Fruit fly (Drosophila melanogaster) whole organism, embryonic: ENCODE data around the gene mRpL27.

Experiments used
- B-H2 ChIP-seq: fragments of 200-800 bp; sonication (Bioruptor generic); optimal IDR thresholded peaks from 2 replicates; lab custom pipeline; 2018; ENCODE audit warnings: missing biosample characterization, mild to moderate bottlenecking, missing genetic modification characterization
- BEAF-32 ChIP-seq: fragments of 200-800 bp; sonication (Bioruptor generic); optimal IDR thresholded peaks from 3 replicates; lab custom pipeline; 2017; ENCODE audit warnings: missing biosample characterization, missing genetic modification characterization, mild to moderate bottlenecking, moderate library complexity, missing genetic modification reagents
- CG10267 ChIP-seq: fragments of 200-800 bp; sonication (Bioruptor generic); optimal IDR thresholded peaks from 2 replicates; lab custom pipeline; 2018; ENCODE audit warnings: missing biosample characterization, mild to moderate bottlenecking, missing genetic modification characterization, moderate library complexity
- CG10565 ChIP-seq: fragments of 200-800 bp; sonication (Bioruptor generic); optimal IDR thresholded peaks from 3 replicates; lab custom pipeline; 2016; ENCODE audit warnings: missing biosample characterization, mild to moderate bottlenecking, missing genetic modification characterization
- CG11456 ChIP-seq: fragments of 200-800 bp; sonication (Bioruptor generic); IDR thresholded peaks from 3 replicates; pipeline ENCODE4 v1.3.6; 2022; ENCODE audit warnings: missing biosample characterization, missing genetic modification characterization
- CG12299 ChIP-seq: fragments of 200-800 bp; sonication (Bioruptor generic); optimal IDR thresholded peaks from 2 replicates; lab custom pipeline; 2018; ENCODE audit warnings: missing biosample characterization, mild to moderate bottlenecking, missing genetic modification characterization
- CG14710 ChIP-seq: fragments of 200-800 bp; sonication (Bioruptor generic); optimal IDR thresholded peaks from 3 replicates; lab custom pipeline; 2019; ENCODE audit warnings: missing biosample characterization, mild to moderate bottlenecking, missing genetic modification characterization, moderate library complexity
- CG18476 ChIP-seq: fragments of 200-800 bp; sonication (Bioruptor generic); optimal IDR thresholded peaks from 2 replicates; lab custom pipeline; 2016; ENCODE audit warnings: missing biosample characterization, mild to moderate bottlenecking, missing genetic modification characterization
- CG30020 ChIP-seq: fragments of 200-800 bp; optimal IDR thresholded peaks from 2 replicates; lab custom pipeline; 2019; ENCODE audit warnings: missing biosample characterization, mild to moderate bottlenecking, missing genetic modification characterization, moderate library complexity
- CG3065 ChIP-seq: fragments of 200-800 bp; sonication (Bioruptor generic); optimal IDR thresholded peaks from 2 replicates; lab custom pipeline; 2016; ENCODE audit warnings: missing biosample characterization, missing genetic modification characterization
- CG34224 ChIP-seq: fragments of 200-800 bp; sonication (Bioruptor generic); IDR thresholded peaks from 3 replicates; pipeline ENCODE4 v1.3.6; 2022; ENCODE audit warnings: missing biosample characterization, missing genetic modification characterization; ENCODE audit not compliant: partially characterized antibody
- CG4617 ChIP-seq: fragments of 200-800 bp; sonication (Bioruptor generic); optimal IDR thresholded peaks from 3 replicates; lab custom pipeline; 2016; ENCODE audit warnings: missing biosample characterization, missing genetic modification characterization, borderline replicate concordance
- CG6791 ChIP-seq: fragments of 200-800 bp; sonication (Bioruptor generic); IDR thresholded peaks from 3 replicates; pipeline ENCODE4 v1.3.6; 2022; ENCODE audit warnings: missing biosample characterization, missing genetic modification characterization; ENCODE audit not compliant: partially characterized antibody
- CG7745 ChIP-seq: fragments of 200-800 bp; sonication (Bioruptor generic); optimal IDR thresholded peaks from 2 replicates; lab custom pipeline; 2018; ENCODE audit warnings: missing biosample characterization, mild to moderate bottlenecking, missing genetic modification characterization, moderate library complexity
- CG9727 ChIP-seq: fragments of 200-800 bp; sonication (Bioruptor generic); optimal IDR thresholded peaks from 3 replicates; lab custom pipeline; 2017; ENCODE audit warnings: missing biosample characterization, mild to moderate bottlenecking, missing genetic modification characterization
- CG9876 ChIP-seq: fragments of 200-800 bp; sonication (Bioruptor generic); optimal IDR thresholded peaks from 2 replicates; lab custom pipeline; 2016; ENCODE audit warnings: missing biosample characterization, missing genetic modification characterization
- CHES-1-like ChIP-seq: fragments of 200-800 bp; sonication (Bioruptor generic); optimal IDR thresholded peaks from 2 replicates; lab custom pipeline; 2016; ENCODE audit warnings: missing biosample characterization, missing genetic modification characterization
- CkIIα-i1 ChIP-seq: fragments of 200-800 bp; sonication (Bioruptor generic); IDR thresholded peaks from 2 replicates; pipeline ENCODE4 v1.3.6; 2022; ENCODE audit warnings: missing biosample characterization, missing genetic modification characterization
- Dfd ChIP-seq, 2 experiments: fragments of >200 bp; optimal IDR thresholded peaks; 2 replicates each; lab custom pipeline; 2017; ENCODE audit warnings: missing biosample characterization in 2 of 2, missing genetic modification characterization in 2 of 2
- Dll ChIP-seq: fragments of 200-800 bp; sonication (Bioruptor generic); IDR thresholded peaks from 4 replicates; pipeline ENCODE4 v1.3.6; 2022; ENCODE audit warnings: missing biosample characterization, missing genetic modification characterization; ENCODE audit not compliant: partially characterized antibody
- Dp ChIP-seq: fragments of 200-800 bp; sonication (Bioruptor generic); optimal IDR thresholded peaks from 2 replicates; lab custom pipeline; 2018; ENCODE audit warnings: missing biosample characterization, mild to moderate bottlenecking, missing genetic modification characterization, moderate library complexity
- Ets97D ChIP-seq: fragments of 200-800 bp; sonication (Bioruptor generic); optimal IDR thresholded peaks from 3 replicates; lab custom pipeline; 2016; ENCODE audit warnings: missing biosample characterization, missing genetic modification characterization
- HLH4C ChIP-seq: fragments of 200-800 bp; sonication (Bioruptor generic); IDR thresholded peaks from 3 replicates; pipeline ENCODE4 v1.3.6; 2022; ENCODE audit warnings: missing biosample characterization, missing genetic modification characterization; ENCODE audit not compliant: partially characterized antibody
- Hand ChIP-seq: fragments of 200-800 bp; sonication (Bioruptor generic); optimal IDR thresholded peaks from 2 replicates; lab custom pipeline; 2017; ENCODE audit warnings: mild to moderate bottlenecking, missing biosample characterization, missing genetic modification reagents, missing genetic modification characterization
- MBD-R2 ChIP-seq: fragments of 200-800 bp; sonication (Bioruptor generic); IDR thresholded peaks from 2 replicates; pipeline ENCODE4 v1.3.6; 2022; ENCODE audit warnings: missing biosample characterization, missing genetic modification characterization
- MESR4 ChIP-seq: fragments of 200-800 bp; sonication (Bioruptor generic); optimal IDR thresholded peaks from 2 replicates; lab custom pipeline; 2018; ENCODE audit warnings: missing biosample characterization, mild to moderate bottlenecking, missing genetic modification characterization, moderate library complexity
- Mad ChIP-seq: fragments of 200-800 bp; sonication (Bioruptor generic); optimal IDR thresholded peaks from 2 replicates; lab custom pipeline; 2016; ENCODE audit warnings: missing biosample characterization, missing genetic modification characterization
- Myb ChIP-seq: fragments of 200-800 bp; sonication (Bioruptor generic); optimal IDR thresholded peaks from 2 replicates; lab custom pipeline; 2016; ENCODE audit warnings: missing biosample characterization, missing genetic modification characterization
- Opbp ChIP-seq: fragments of 200-800 bp; sonication (Bioruptor generic); IDR thresholded peaks from 3 replicates; pipeline ENCODE4 v1.3.6; 2022; ENCODE audit warnings: missing biosample characterization, missing genetic modification characterization; ENCODE audit not compliant: partially characterized antibody
- Sox100B ChIP-seq: fragments of 200-800 bp; sonication (Bioruptor generic); optimal IDR thresholded peaks from 3 replicates; lab custom pipeline; 2018; ENCODE audit warnings: missing biosample characterization, mild to moderate bottlenecking, missing genetic modification characterization
- Sry-δ ChIP-seq: fragments of 200-800 bp; sonication (Bioruptor generic); optimal IDR thresholded peaks from 2 replicates; lab custom pipeline; 2016; ENCODE audit warnings: missing biosample characterization, missing genetic modification characterization
- YL-1 ChIP-seq: fragments of 200-800 bp; sonication (Bioruptor generic); optimal IDR thresholded peaks from 3 replicates; lab custom pipeline; 2017; ENCODE audit warnings: missing biosample characterization, mild to moderate bottlenecking, missing genetic modification characterization
- amos ChIP-seq: fragments of 200-800 bp; sonication (Bioruptor generic); IDR thresholded peaks from 2 replicates; pipeline ENCODE4 v1.3.6; 2022; ENCODE audit warnings: missing biosample characterization, missing genetic modification characterization; ENCODE audit not compliant: partially characterized antibody
- ato ChIP-seq: fragments of 200-800 bp; sonication (Bioruptor generic); IDR thresholded peaks from 2 replicates; pipeline ENCODE4 v1.3.6; 2022; ENCODE audit warnings: missing biosample characterization, missing genetic modification characterization; ENCODE audit not compliant: partially characterized antibody
- bbx ChIP-seq: fragments of 200-800 bp; sonication (Bioruptor generic); IDR thresholded peaks from 2 replicates; pipeline ENCODE4 v1.3.6; 2022; ENCODE audit warnings: missing biosample characterization, missing genetic modification characterization; ENCODE audit not compliant: partially characterized antibody
- gfzf ChIP-seq: fragments of 200-800 bp; sonication (Bioruptor generic); optimal IDR thresholded peaks from 2 replicates; lab custom pipeline; 2016; ENCODE audit warnings: missing biosample characterization, mild to moderate bottlenecking, missing genetic modification characterization, moderate library complexity
- hbn ChIP-seq: fragments of 200-800 bp; sonication (Bioruptor generic); IDR thresholded peaks from 2 replicates; pipeline ENCODE4 v1.3.6; 2022; ENCODE audit warnings: missing biosample characterization, missing genetic modification characterization; ENCODE audit not compliant: partially characterized antibody
- hkb ChIP-seq, 2 experiments: fragments of 200-800 bp in 1 of 2; fragments of >200 bp in 1 of 2; sonication (Bioruptor generic) in 1 of 2; IDR thresholded peaks in 1 of 2; optimal IDR thresholded peaks in 1 of 2; 2 replicates each; pipeline versions ENCODE4 v1.3.6 to Lab custom; 2017 to 2022; ENCODE audit warnings: missing biosample characterization in 1 of 2, missing genetic modification characterization in 1 of 2
- nerfin-2 ChIP-seq: fragments of 200-800 bp; sonication (Bioruptor generic); IDR thresholded peaks from 2 replicates; pipeline ENCODE4 v1.3.6; 2022; ENCODE audit warnings: missing biosample characterization, missing genetic modification characterization; ENCODE audit not compliant: partially characterized antibody
- otp ChIP-seq: fragments of 200-800 bp; sonication (Bioruptor generic); IDR thresholded peaks from 3 replicates; pipeline ENCODE4, ENCODE4 v1.3.6; 2022; ENCODE audit warnings: missing biosample characterization, missing genetic modification characterization
- pnt ChIP-seq: fragments of 200-800 bp; sonication (Bioruptor generic); optimal IDR thresholded peaks from 3 replicates; lab custom pipeline; 2016; ENCODE audit warnings: missing biosample characterization, missing genetic modification characterization
- pzg ChIP-seq: fragments of 200-800 bp; sonication (Bioruptor generic); optimal IDR thresholded peaks from 3 replicates; lab custom pipeline; 2018; ENCODE audit warnings: missing biosample characterization, mild to moderate bottlenecking, missing genetic modification characterization, moderate library complexity
- slp2 ChIP-seq: fragments of 200-800 bp; sonication (Bioruptor generic); optimal IDR thresholded peaks from 2 replicates; lab custom pipeline; 2016; ENCODE audit warnings: missing biosample characterization, missing genetic modification characterization
- sna ChIP-seq: fragments of 200-800 bp; sonication (Bioruptor generic); IDR thresholded peaks from 2 replicates; pipeline ENCODE4 v1.3.6; 2022; ENCODE audit warnings: missing biosample characterization, missing genetic modification characterization; ENCODE audit not compliant: partially characterized antibody
- trem ChIP-seq: fragments of 200-800 bp; optimal IDR thresholded peaks from 3 replicates; lab custom pipeline; 2019; ENCODE audit warnings: missing biosample characterization, mild to moderate bottlenecking, missing genetic modification characterization, moderate library complexity
- unc-4 ChIP-seq: fragments of 200-800 bp; sonication (Bioruptor generic); IDR thresholded peaks from 2 replicates; pipeline ENCODE4 v1.3.6; 2022; ENCODE audit warnings: missing biosample characterization, missing genetic modification characterization; ENCODE audit not compliant: partially characterized antibody

The mRpL27 gene

dm6 chr2L:4444457-4444856 lies 15.0 kb downstream of the mRpL27 start, which contains the start of the genes morgue and Elp3 (continued):
- TF ChIP-seq pnt (GFP tag; lab: Kevin White, UChicago): no peak
- TF ChIP-seq sna (GFP tag; lab: Robert Waterston, UW): peak; percentile 68
- TF ChIP-seq hkb (optimal IDR thresholded peaks at IDR 0.05; lab: Kevin White, UChicago): no peak
- 0 out of 2 replicates have a peak, but pooled peaks have one; percentile 22 for TF ChIP-seq hkb (GFP tag; IDR thresholded peaks at IDR 0.05; lab: Robert Waterston, UW)
- peak; percentile 87 for TF ChIP-seq bbx (GFP tag; lab: Robert Waterston, UW)
- TF ChIP-seq trem: peak; percentile 91
- peak; percentile 84 for TF ChIP-seq pzg
- peak; percentile 77 for TF ChIP-seq CG6791 (GFP tag; lab: Robert Waterston, UW)
- TF ChIP-seq unc-4 (GFP tag; lab: Robert Waterston, UW): peak; percentile 56
- peak; percentile 81 for TF ChIP-seq gfzf (GFP tag; lab: Kevin White, UChicago)
- TF ChIP-seq BEAF-32 (GFP tag; lab: Kevin White, UChicago): peak; percentile 50
- TF ChIP-seq hbn: peak; percentile 51

DNA sequence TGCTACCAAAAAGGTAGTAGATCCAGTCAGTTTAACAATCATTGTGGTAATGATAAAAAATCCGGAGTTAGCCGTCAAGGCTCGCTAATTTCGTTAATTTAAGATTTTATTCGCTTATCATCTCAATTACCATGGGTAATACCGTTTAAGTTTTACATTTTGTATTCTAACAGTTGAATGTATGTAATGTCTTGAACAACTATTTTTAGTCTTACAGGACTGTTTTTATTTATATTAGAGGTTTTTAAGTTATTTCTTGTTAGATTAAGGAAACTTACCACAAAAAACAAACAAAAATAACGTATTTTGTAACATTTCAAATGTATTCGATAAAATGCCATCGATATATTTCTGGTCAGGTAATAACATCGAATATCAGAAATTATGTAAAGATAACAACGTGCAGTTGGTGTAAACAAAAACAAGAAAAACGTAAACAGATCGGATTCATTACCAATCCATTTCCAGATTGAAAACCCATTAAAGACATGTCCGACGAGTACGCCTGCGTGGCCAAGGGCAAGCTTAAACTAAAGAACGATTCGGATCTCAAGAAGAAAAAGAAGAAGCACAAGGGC lies 17.3 kb downstream of the mRpL27 start, which contains the start of the genes Sfp24F and CG15432:
Gene Sfp24F, minus strand, starts transcription at position 51 of the 578 bp plus-strand sequence.
Gene CG15432, plus strand, starts transcription at position 311 of the 578 bp plus-strand sequence.
- TF ChIP-seq CG34224 (GFP tag; lab: Robert Waterston, UW): peak; percentile 63; the same call in 2 of the 3 replicates
- TF ChIP-seq Dp (GFP tag; lab: Kevin White, UChicago): peak; percentile 67
- TF ChIP-seq CG14710: peak; percentile 40
- TF ChIP-seq CG30020 (tag; lab: Kevin White, UChicago): peak; percentile 76
- TF ChIP-seq nerfin-2 (GFP tag; lab: Robert Waterston, UW): no peak
- no peak for TF ChIP-seq CG9876
- TF ChIP-seq CG11456 (GFP tag; lab: Robert Waterston, UW): no peak
- peak; percentile 39; the same call in 1 of the 3 replicates for TF ChIP-seq Opbp (GFP tag; lab: Robert Waterston, UW)
- TF ChIP-seq MBD-R2 (GFP tag; lab: Robert Waterston, UW): peak; percentile 87
- TF ChIP-seq CG12299: no peak
- peak; percentile 51 for TF ChIP-seq Sry-δ (GFP tag; lab: Kevin White, UChicago)
- TF ChIP-seq CG18476: no peak
- TF ChIP-seq Dfd (GFP tag; optimal IDR thresholded peaks at IDR 0.05; lab: Kevin White, UChicago): no peak
- TF ChIP-seq CkIIα-i1 (GFP tag; lab: Robert Waterston, UW): no peak
- TF ChIP-seq CG7745 (tag; lab: Kevin White, UChicago): no peak
- TF ChIP-seq ato: 0 out of 2 replicates have a peak, but pooled peaks have one; percentile 11
- TF ChIP-seq Mad: no peak
- no peak for TF ChIP-seq Sox100B (GFP tag; lab: Kevin White, UChicago)
- TF ChIP-seq Ets97D (GFP tag; lab: Kevin White, UChicago): peak; percentile 8
- TF ChIP-seq MESR4 (GFP tag; lab: Kevin White, UChicago): peak; percentile 30
- TF ChIP-seq CG3065 (GFP tag; lab: Kevin White, UChicago): no peak
- no peak for TF ChIP-seq YL-1 (GFP tag; lab: Kevin White, UChicago)
- peak; percentile 26 for TF ChIP-seq CG10267 (tag; lab: Kevin White, UChicago)
- no peak for TF ChIP-seq B-H2 (GFP tag; lab: Kevin White, UChicago)
- TF ChIP-seq CG10565 (GFP tag; lab: Kevin White, UChicago): no peak
- TF ChIP-seq amos (GFP tag; lab: Robert Waterston, UW): peak; percentile 55; the same call in 1 of the 2 replicates
- TF ChIP-seq slp2 (GFP tag; lab: Kevin White, UChicago): peak; percentile 27
- TF ChIP-seq CG9727 (GFP tag; lab: Kevin White, UChicago): no peak
- TF ChIP-seq Myb (GFP tag; lab: Kevin White, UChicago): peak; percentile 94
- peak; percentile 73 for TF ChIP-seq Dll
- peak; percentile 38 for TF ChIP-seq CG4617 (GFP tag; lab: Kevin White, UChicago)
- peak; percentile 73 for TF ChIP-seq HLH4C (GFP tag; lab: Robert Waterston, UW)
- TF ChIP-seq pzg: peak; percentile 56
- TF ChIP-seq CHES-1-like: peak; percentile 5
- peak; percentile 32 for TF ChIP-seq gfzf (GFP tag; lab: Kevin White, UChicago)
- TF ChIP-seq otp (GFP tag; lab: Robert Waterston, UW): no peak
- no peak for TF ChIP-seq Hand (GFP tag; lab: Kevin White, UChicago)
